Worm (Caenorhabditis elegans) whole organism, mixed stage, embryonic: ENCODE measurements around the gene kup-1.
"Not testable (repeated sequence)": the region's sequence is repeated elsewhere in the genome, so short reads cannot be mapped to it uniquely, and the experiment has no call there.

ENCODE experiments used
- M03D4.4 ChIP-seq: sonication (generic microtip); optimal IDR thresholded peaks from 2 replicates; lab custom pipeline; 2017; ENCODE audit warnings: mild to moderate bottlenecking, missing genetic modification characterization, missing compliant biosample characterization
- bed-3 ChIP-seq: fragments of 200-800 bp; sonication (Bioruptor generic); optimal IDR thresholded peaks from 3 replicates; lab custom pipeline; 2018; ENCODE audit warnings: mild to moderate bottlenecking, missing genetic modification characterization, moderate library complexity, missing compliant biosample characterization
- blmp-1 ChIP-seq: fragments of 150-350 bp; optimal IDR thresholded peaks from 2 replicates; lab custom pipeline; 2014; ENCODE audit warnings: missing biosample characterization, missing genetic modification characterization
- ceh-39 ChIP-seq: fragments of 150-350 bp; optimal IDR thresholded peaks from 2 replicates; lab custom pipeline; 2014; ENCODE audit warnings: missing biosample characterization, missing genetic modification characterization
- ceh-43 ChIP-seq: fragments of 200-800 bp; sonication (Bioruptor generic); optimal IDR thresholded peaks from 2 replicates; lab custom pipeline; 2018; ENCODE audit warnings: mild to moderate bottlenecking, missing genetic modification characterization, moderate library complexity, missing compliant biosample characterization
- ceh-83 ChIP-seq: fragments of 200-800 bp; sonication (Bioruptor generic); optimal IDR thresholded peaks from 2 replicates; lab custom pipeline; 2018; ENCODE audit warnings: mild to moderate bottlenecking, missing genetic modification characterization, missing compliant biosample characterization
- ces-1 ChIP-seq: fragments of 150-350 bp; optimal IDR thresholded peaks from 2 replicates; lab custom pipeline; 2014; ENCODE audit warnings: missing biosample characterization, missing genetic modification reagents, missing genetic modification characterization
- cnd-1 ChIP-seq: fragments of 200-800 bp; sonication (Bioruptor generic); optimal IDR thresholded peaks from 2 replicates; lab custom pipeline; 2018; ENCODE audit warnings: mild to moderate bottlenecking, missing genetic modification characterization, missing compliant biosample characterization
- drap-1 ChIP-seq: fragments of 200-800 bp; sonication (Bioruptor generic); optimal IDR thresholded peaks from 3 replicates; lab custom pipeline; 2018; ENCODE audit warnings: mild to moderate bottlenecking, missing genetic modification characterization, missing compliant biosample characterization
- elt-1 ChIP-seq: sonication (generic microtip); optimal IDR thresholded peaks from 2 replicates; lab custom pipeline; 2017; ENCODE audit warnings: missing genetic modification characterization, mild to moderate bottlenecking, missing compliant biosample characterization, antibody characterized with exemption, moderate library complexity, borderline replicate concordance; ENCODE audit not compliant: insufficient read depth
- elt-3 ChIP-seq: fragments of 150-350 bp; optimal IDR thresholded peaks from 2 replicates; lab custom pipeline; 2014; ENCODE audit warnings: missing biosample characterization, missing genetic modification characterization
- flh-1 ChIP-seq: fragments of 200-800 bp; sonication (Bioruptor generic); optimal IDR thresholded peaks from 2 replicates; lab custom pipeline; 2018; ENCODE audit warnings: mild to moderate bottlenecking, missing genetic modification characterization, moderate library complexity, missing compliant biosample characterization
- ham-2 ChIP-seq: fragments of 200-800 bp; sonication (Bioruptor generic); optimal IDR thresholded peaks from 2 replicates; lab custom pipeline; 2018; ENCODE audit warnings: mild to moderate bottlenecking, missing genetic modification characterization, missing compliant biosample characterization
- hlh-1 ChIP-seq: fragments of 150-350 bp; optimal IDR thresholded peaks from 2 replicates; lab custom pipeline; 2014; ENCODE audit warnings: missing biosample characterization, missing genetic modification reagents, missing genetic modification characterization
- lin-32 ChIP-seq: fragments of 200-800 bp; sonication (Bioruptor generic); optimal IDR thresholded peaks from 2 replicates; lab custom pipeline; 2018; ENCODE audit warnings: mild to moderate bottlenecking, missing genetic modification characterization, missing compliant biosample characterization
- mep-1 ChIP-seq: fragments of 150-350 bp; optimal IDR thresholded peaks from 2 replicates; lab custom pipeline; 2017; ENCODE audit warnings: missing biosample characterization, missing genetic modification reagents, missing genetic modification characterization, inconsistent platforms
- nhr-12 ChIP-seq: fragments of 150-350 bp; optimal IDR thresholded peaks from 2 replicates; lab custom pipeline; 2014; ENCODE audit warnings: missing biosample characterization, missing genetic modification characterization
- nhr-2 ChIP-seq: fragments of 150-350 bp; optimal IDR thresholded peaks from 2 replicates; lab custom pipeline; 2014; ENCODE audit warnings: missing biosample characterization, missing genetic modification characterization
- nhr-237 ChIP-seq: fragments of 150-350 bp; optimal IDR thresholded peaks from 2 replicates; lab custom pipeline; 2014; ENCODE audit warnings: missing biosample characterization, missing genetic modification characterization
- nhr-28 ChIP-seq: fragments of 150-350 bp; optimal IDR thresholded peaks from 2 replicates; lab custom pipeline; 2014; ENCODE audit warnings: missing biosample characterization, missing genetic modification characterization
- nhr-76 ChIP-seq: sonication (generic microtip); optimal IDR thresholded peaks from 2 replicates; lab custom pipeline; 2017; ENCODE audit warnings: missing biosample characterization, missing genetic modification characterization
- sem-2 ChIP-seq: fragments of 200-800 bp; sonication (Bioruptor generic); optimal IDR thresholded peaks from 2 replicates; lab custom pipeline; 2018; ENCODE audit warnings: mild to moderate bottlenecking, missing genetic modification characterization, missing compliant biosample characterization
- snpc-4 ChIP-seq: fragments of 150-350 bp; optimal IDR thresholded peaks from 2 replicates; lab custom pipeline; 2014; ENCODE audit warnings: missing biosample characterization, missing genetic modification characterization
- unc-120 ChIP-seq: sonication (generic microtip); optimal IDR thresholded peaks from 2 replicates; lab custom pipeline; 2017; ENCODE audit warnings: missing genetic modification characterization, missing compliant biosample characterization; ENCODE audit not compliant: poor library complexity, severe bottlenecking
- unc-39 ChIP-seq: fragments of 150-350 bp; optimal IDR thresholded peaks from 2 replicates; lab custom pipeline; 2014; ENCODE audit warnings: missing biosample characterization, missing genetic modification characterization
- unc-62 ChIP-seq: fragments of 150-350 bp; optimal IDR thresholded peaks from 2 replicates; lab custom pipeline; 2014; ENCODE audit warnings: missing biosample characterization, missing genetic modification reagents, missing genetic modification characterization
- zip-8 ChIP-seq: fragments of 150-350 bp; optimal IDR thresholded peaks from 2 replicates; lab custom pipeline; 2014; ENCODE audit warnings: missing biosample characterization, missing genetic modification characterization
- ztf-11 ChIP-seq: fragments of 150-350 bp; optimal IDR thresholded peaks from 2 replicates; lab custom pipeline; 2014; ENCODE audit warnings: missing biosample characterization, missing genetic modification characterization

kup-1 gene

DNA sequence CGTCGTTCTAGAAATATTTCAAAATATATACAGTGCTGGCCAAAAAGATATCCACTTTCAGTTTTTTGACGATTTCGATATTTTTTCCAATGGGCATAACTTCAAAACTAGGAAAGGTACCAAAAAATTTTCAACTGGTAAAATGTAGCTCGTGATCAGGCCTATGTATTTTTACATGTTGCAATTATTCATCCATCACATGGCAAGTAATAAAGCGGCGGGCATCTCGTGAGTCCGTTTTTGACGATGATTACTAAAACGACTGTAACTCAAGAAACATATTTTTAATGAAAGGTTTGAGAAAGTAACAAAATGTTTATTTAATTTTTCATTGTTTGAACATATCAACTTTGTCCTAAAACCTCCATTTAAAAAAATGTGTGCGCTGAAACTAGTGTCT, 20.6 kb downstream of the kup-1 start, which contains the start of gene F10C2.3:
Gene F10C2.3 (plus strand): TSS at position 301 of the 400 bp plus-strand sequence.
- TF ChIP-seq drap-1 (GFP tag; lab: Kevin White, UChicago); elt-3 (tag; lab: Kevin White, UChicago); bed-3 (GFP tag; lab: Kevin White, UChicago): not testable (repeated sequence)
- TF ChIP-seq, all 35 proteins: peak for 0; not testable (repeated sequence) for 35

DNA sequence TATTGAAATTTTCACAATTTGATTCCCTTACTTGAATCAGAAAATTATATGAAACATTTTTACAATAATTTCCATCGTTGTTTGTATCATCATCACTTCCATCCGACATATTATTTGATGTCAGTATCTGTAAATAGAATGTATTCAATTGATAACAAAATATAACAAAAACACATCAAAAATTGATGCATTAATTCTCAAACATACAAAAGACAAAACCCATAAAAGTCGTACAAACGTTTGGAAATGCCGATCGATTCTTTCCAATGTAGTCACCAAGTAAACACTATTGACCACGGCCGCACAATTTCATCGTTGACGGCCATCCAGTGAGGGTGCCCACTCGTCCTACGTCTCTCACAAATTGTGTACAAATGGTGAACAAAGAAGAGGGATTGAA, 27.4 kb downstream of the kup-1 start, which contains the start of gene add-2:
Gene add-2 (minus strand): TSS at position 109 of the 400 bp plus-strand sequence.
- TF ChIP-seq mep-1 (tag; lab: Kevin White, UChicago) (no peak), ces-1 (GFP tag; lab: Kevin White, UChicago) (no peak), M03D4.4 (tag; lab: Kevin White, UChicago) (no peak), elt-1 (no peak), snpc-4 (no peak), unc-39 (tag; lab: Kevin White, UChicago) (no peak), nhr-28 (tag; lab: Kevin White, UChicago) (no peak), lin-32 (GFP tag; lab: Kevin White, UChicago) (no peak), sem-2 (GFP tag; lab: Kevin White, UChicago) (no peak), ceh-83 (no peak), blmp-1 (no peak), nhr-12 (tag; lab: Kevin White, UChicago) (no peak), ceh-43 (GFP tag; lab: Kevin White, UChicago) (no peak), nhr-76 (tag; lab: Kevin White, UChicago) (no peak), ceh-39 (no peak), ztf-11 (tag; lab: Kevin White, UChicago) (no peak), nhr-237 (tag; lab: Kevin White, UChicago) (no peak), nhr-2 (tag; lab: Kevin White, UChicago) (no peak), unc-62 (GFP tag; lab: Kevin White, UChicago) (no peak)

DNA sequence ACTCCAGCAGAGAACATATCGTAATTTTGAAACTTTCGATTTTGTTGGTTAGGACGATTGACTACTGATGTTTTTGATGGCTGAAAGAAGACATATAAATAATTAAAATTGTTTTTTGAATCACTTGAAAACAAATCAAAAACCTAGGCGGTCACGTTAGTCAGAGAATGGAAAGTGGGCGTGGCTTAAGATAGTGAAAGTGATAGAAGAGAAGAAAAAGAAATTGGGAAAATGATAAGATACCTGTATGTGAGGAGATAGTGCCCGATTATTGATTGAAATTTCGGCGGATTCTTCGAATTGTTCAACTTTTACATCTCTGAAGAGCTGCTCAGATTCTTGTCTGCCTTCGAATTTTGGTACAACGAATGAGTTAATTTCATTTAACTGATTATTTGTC, 29.0 kb downstream of the kup-1 start:
- TF ChIP-seq blmp-1 (peak; percentile 36), zip-8 (tag; lab: Kevin White, UChicago) (no peak)

DNA sequence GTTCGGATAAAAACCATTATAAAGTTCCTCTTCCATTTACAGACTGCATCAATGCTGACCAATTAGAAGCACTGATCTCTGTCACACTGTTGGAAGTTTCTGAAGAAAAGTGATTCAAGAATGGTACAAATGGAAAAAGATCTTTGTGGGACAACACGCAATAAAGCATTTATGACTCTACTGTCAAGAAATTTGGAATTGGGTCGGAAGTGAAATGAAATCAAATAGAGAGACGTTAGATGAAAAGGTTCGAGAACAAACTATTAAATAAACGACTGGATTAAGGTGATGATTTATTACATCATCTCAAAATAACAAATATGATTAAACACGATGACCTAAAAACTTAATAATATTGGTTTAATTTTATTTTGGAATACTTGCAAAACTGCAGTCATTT, 34.2 kb downstream of the kup-1 start, which contains the start of gene F57F5.3:
Gene F57F5.3 (minus strand): TSS at position 101 of the 400 bp plus-strand sequence.
- no peak for TF ChIP-seq unc-120
- TF ChIP-seq flh-1 (GFP tag; lab: Kevin White, UChicago): no peak
- no peak for TF ChIP-seq cnd-1
- no peak for TF ChIP-seq snpc-4
- no peak for TF ChIP-seq nhr-12 (tag; lab: Kevin White, UChicago)

DNA sequence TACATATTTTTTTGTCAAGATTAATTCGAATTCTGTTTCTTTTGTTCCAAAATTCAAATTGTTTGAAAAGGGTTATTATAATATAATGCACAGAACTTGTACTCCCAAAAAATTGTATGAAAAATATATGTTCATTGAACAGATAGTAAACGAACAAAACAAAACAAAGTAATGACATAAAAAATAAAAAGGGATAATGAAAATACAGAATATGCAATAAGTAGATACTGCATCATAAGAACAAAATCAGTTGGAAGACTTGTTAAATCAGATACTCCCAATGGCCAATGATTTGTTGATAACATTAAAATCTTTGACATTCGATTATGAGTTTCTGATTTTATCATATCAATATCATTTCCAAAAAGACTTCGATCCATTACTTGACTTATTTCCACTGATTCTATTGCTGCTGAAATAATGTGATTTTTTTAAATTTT, 36.2 kb downstream of the kup-1 start:
- no peak for TF ChIP-seq hlh-1 (tag; lab: Kevin White, UChicago)
- no peak for TF ChIP-seq ham-2 (GFP tag; lab: Kevin White, UChicago)
- TF ChIP-seq M03D4.4 (tag; lab: Kevin White, UChicago): no peak
- TF ChIP-seq nhr-12 (tag; lab: Kevin White, UChicago): no peak

DNA sequence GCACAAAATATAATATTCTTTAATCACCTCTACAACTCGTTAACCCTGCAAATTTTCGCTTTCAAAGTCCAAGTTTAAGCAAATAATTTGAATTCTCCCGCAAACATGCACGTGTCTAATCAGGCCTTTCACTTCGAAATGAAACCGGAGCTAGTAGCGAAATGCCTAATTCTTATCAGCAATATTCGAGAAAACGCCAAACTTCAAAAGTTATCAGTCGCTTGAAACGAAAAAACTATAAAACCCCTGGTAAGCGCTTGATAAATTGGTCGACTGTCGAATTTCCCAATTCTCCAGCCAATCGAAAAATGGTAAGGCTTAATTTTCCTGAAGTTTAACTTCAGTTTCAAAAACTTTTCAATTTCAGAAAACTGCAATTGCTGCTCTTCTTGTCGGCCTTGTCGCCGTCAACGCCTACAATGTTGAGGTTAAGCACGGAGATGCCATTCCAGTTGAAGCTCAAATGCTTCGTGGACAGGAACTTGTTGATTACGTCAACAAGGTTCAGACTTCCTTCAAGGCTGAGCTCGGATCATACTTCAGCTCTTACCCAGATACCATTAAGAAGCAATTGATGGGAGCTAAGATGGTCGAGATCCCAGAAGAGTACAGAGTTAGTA, 37.7 kb downstream of the kup-1 start, which contains the start of gene cpr-9:
Gene cpr-9 (plus strand): TSS at position 188 of the 620 bp plus-strand sequence.
- no peak for TF ChIP-seq nhr-237 (tag; lab: Kevin White, UChicago)
